Worm (Caenorhabditis elegans): Measurements from ENCODE around the gene C14A4.12.

Gene C14A4.12

DNA sequence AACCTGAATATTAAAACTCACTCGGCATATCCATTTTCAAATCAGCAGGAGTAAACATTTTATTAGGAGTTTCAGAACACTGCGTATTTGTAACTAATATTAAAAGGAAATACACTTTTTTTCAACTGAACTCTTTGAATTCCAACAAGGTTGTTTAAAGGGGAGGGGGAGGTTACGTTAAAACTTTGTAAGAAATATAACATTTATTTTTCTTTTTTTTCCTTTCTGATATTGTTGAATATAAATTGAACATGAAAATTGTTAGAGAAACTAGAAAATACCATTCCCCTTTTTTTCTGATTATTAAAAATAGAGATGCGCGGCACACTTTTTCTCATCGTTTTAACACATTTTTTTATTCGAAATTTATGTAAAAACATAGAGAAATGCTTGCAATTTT lies 14.8 kb upstream of the C14A4.12 start, which contains the start of gene C14A4.8:
Gene C14A4.8 (minus strand): TSS at position 101 of the 400 bp plus-strand sequence.
- TF ChIP-seq nhr-2 (tag; optimal IDR thresholded peaks at IDR 0.05) (no peak), sptf-1 (tag; optimal IDR thresholded peaks at IDR 0.05) (no peak), drap-1 (GFP tag; optimal IDR thresholded peaks at IDR 0.05) (no peak), ztf-11 (tag; optimal IDR thresholded peaks at IDR 0.05) (no peak), snpc-4 (tag; optimal IDR thresholded peaks at IDR 0.05) (no peak), mls-2 (tag; optimal IDR thresholded peaks at IDR 0.05) (no peak), elt-3 (tag; optimal IDR thresholded peaks at IDR 0.05) (no peak), pha-4 (tag; optimal IDR thresholded peaks at IDR 0.05) (no peak), lsy-2 (tag; optimal IDR thresholded peaks at IDR 0.05) (no peak), ceh-39 (tag; optimal IDR thresholded peaks at IDR 0.05) (no peak), nhr-12 (tag; optimal IDR thresholded peaks at IDR 0.05) (no peak), nhr-237 (tag; optimal IDR thresholded peaks at IDR 0.05) (no peak), ceh-43 (GFP tag; optimal IDR thresholded peaks at IDR 0.05) (no peak), cnd-1 (tag; optimal IDR thresholded peaks at IDR 0.05) (no peak), unc-39 (tag; optimal IDR thresholded peaks at IDR 0.05) (no peak), blmp-1 (tag; optimal IDR thresholded peaks at IDR 0.05) (no peak)

DNA sequence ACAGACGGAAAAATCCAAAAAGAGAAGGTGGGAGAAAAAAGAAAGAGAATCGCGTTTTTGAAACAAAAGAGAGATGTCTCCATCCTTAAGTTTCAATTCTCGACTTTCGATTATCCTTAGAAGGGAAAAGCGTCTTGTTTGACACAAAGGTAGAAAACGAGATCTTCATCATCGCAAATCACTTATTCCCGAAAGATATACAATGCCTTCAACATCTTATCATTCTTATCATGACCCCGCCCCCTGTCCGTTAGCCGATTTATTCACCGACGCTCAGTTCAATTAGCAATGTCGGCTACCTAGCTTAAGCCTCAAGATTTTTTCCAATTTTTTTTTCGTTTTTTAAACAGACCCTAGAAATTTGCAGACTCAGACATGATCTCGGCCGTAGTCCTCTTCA lies 13.9 kb upstream of the C14A4.12 start, which contains the start of gene C14A4.9:
Gene C14A4.9 (plus strand): TSS at position 368 of the 400 bp plus-strand sequence.
- TF ChIP-seq ztf-11 (tag; optimal IDR thresholded peaks at IDR 0.05) (no peak), lin-13 (tag; optimal IDR thresholded peaks at IDR 0.05) (no peak), elt-3 (tag; optimal IDR thresholded peaks at IDR 0.05) (peak; percentile 79), hlh-1 (tag; optimal IDR thresholded peaks at IDR 0.05) (no peak), unc-120 (tag; optimal IDR thresholded peaks at IDR 0.05; ENCODE audit: poor library complexity, severe bottlenecking) (no peak), lsy-2 (tag; optimal IDR thresholded peaks at IDR 0.05) (no peak)

DNA sequence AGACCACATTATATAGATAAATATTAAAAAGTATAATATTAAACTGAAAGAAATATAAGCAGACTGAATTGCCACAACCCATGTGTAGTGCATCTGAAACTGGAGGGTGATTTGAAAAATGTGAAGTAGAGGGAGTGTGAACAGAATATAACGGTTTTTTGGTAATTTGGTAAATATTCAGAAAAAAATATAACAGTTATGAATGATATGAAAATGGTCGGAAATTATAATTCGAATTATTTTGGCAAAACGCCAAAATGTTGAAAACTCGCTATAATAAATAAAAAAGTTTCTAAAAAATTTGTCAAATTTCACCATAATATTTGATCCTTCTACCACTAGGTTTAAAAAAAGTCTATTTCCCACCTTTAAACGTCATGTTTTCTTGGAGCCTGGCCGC lies 10.7 kb upstream of the C14A4.12 start, which contains the start of gene srv-2:
Gene srv-2 (minus strand): TSS at position 101 of the 400 bp plus-strand sequence.
- TF ChIP-seq M03D4.4 (tag; optimal IDR thresholded peaks at IDR 0.05) (no peak), blmp-1 (tag; optimal IDR thresholded peaks at IDR 0.05) (no peak), nhr-2 (tag; optimal IDR thresholded peaks at IDR 0.05) (no peak), ham-2 (GFP tag; optimal IDR thresholded peaks at IDR 0.05) (no peak), ces-1 (GFP tag; optimal IDR thresholded peaks at IDR 0.05) (no peak), lin-32 (GFP tag; optimal IDR thresholded peaks at IDR 0.05) (no peak), unc-62 (GFP tag; optimal IDR thresholded peaks at IDR 0.05) (no peak)

DNA sequence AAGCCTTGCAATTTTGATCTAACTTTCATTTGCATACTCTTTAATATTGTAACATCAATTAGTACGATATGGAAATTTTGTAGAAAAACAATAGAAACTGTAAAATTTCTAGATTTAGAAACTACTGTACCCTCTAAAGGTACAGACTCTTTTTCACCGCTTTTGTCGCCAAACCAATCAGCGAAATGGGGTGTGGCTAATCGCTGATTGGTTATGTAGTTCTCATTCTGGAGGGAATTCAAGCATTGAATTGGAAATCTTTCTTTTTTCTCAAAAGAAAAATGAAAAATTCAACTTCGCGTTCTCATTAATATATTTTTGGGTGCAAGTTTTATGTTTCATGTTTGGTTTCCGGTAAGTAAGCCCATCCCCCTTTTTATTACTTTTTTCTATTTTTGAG lies 9.3 kb upstream of the C14A4.12 start:
- TF ChIP-seq lin-13 (tag; optimal IDR thresholded peaks at IDR 0.05) = no peak
- no peak for TF ChIP-seq elt-3 (tag; optimal IDR thresholded peaks at IDR 0.05)
- TF ChIP-seq unc-62 (GFP tag; optimal IDR thresholded peaks at IDR 0.05) = no peak
- no peak for TF ChIP-seq unc-120 (tag; optimal IDR thresholded peaks at IDR 0.05; ENCODE audit: poor library complexity, severe bottlenecking)
- TF ChIP-seq ceh-83 (GFP tag; optimal IDR thresholded peaks at IDR 0.05) = no peak
- TF ChIP-seq nhr-237 (tag; optimal IDR thresholded peaks at IDR 0.05) = no peak
- TF ChIP-seq ham-2 (GFP tag; optimal IDR thresholded peaks at IDR 0.05) = no peak
- TF ChIP-seq mls-2 (tag; optimal IDR thresholded peaks at IDR 0.05) = no peak
- TF ChIP-seq nhr-12 (tag; optimal IDR thresholded peaks at IDR 0.05) = no peak
- no peak for TF ChIP-seq lin-32 (GFP tag; optimal IDR thresholded peaks at IDR 0.05)
- TF ChIP-seq lsy-2 (tag; optimal IDR thresholded peaks at IDR 0.05) = no peak
- no peak for TF ChIP-seq ztf-11 (tag; optimal IDR thresholded peaks at IDR 0.05)
- TF ChIP-seq pha-4 (tag; optimal IDR thresholded peaks at IDR 0.05) = no peak
- no peak for TF ChIP-seq sem-2 (GFP tag; optimal IDR thresholded peaks at IDR 0.05)

DNA sequence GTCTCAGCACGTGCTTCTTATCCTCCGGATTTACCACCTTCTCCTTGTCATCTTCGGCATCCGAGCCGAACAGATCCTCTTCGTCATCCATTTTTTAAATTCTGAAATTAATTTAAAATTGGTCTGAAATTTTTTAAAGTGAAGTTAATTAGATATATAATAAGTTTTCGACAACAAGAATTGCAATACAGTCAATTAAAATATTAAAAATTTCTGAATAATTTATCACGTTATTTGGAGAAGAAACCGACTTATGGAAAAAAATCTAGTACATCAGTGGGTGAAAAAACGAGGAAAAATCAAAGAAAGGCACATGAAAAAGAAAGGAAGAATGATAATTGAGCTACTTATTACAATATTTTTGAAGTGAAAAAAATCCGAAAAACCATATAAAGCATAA lies 7.3 kb upstream of the C14A4.12 start, which contains the start of gene taf-13:
Gene taf-13 (minus strand): TSS at position 101 of the 400 bp plus-strand sequence.
- TF ChIP-seq elt-3 (tag; optimal IDR thresholded peaks at IDR 0.05) (no peak), lsy-2 (tag; optimal IDR thresholded peaks at IDR 0.05) (no peak), nhr-28 (tag; optimal IDR thresholded peaks at IDR 0.05) (no peak), snpc-4 (tag; optimal IDR thresholded peaks at IDR 0.05) (no peak), ceh-83 (GFP tag; optimal IDR thresholded peaks at IDR 0.05) (no peak), nhr-237 (tag; optimal IDR thresholded peaks at IDR 0.05) (no peak), pha-4 (tag; optimal IDR thresholded peaks at IDR 0.05) (no peak), unc-39 (tag; optimal IDR thresholded peaks at IDR 0.05) (no peak), ces-1 (GFP tag; optimal IDR thresholded peaks at IDR 0.05) (no peak), tbx-8 (GFP tag; optimal IDR thresholded peaks at IDR 0.05) (no peak), ceh-39 (tag; optimal IDR thresholded peaks at IDR 0.05) (no peak), M03D4.4 (tag; optimal IDR thresholded peaks at IDR 0.05) (no peak), nhr-2 (tag; optimal IDR thresholded peaks at IDR 0.05) (no peak), sem-2 (GFP tag; optimal IDR thresholded peaks at IDR 0.05) (no peak), unc-62 (GFP tag; optimal IDR thresholded peaks at IDR 0.05) (no peak), lin-13 (tag; optimal IDR thresholded peaks at IDR 0.05) (no peak), blmp-1 (tag; optimal IDR thresholded peaks at IDR 0.05) (no peak), flh-1 (GFP tag; optimal IDR thresholded peaks at IDR 0.05) (no peak)
